Fruit fly (Drosophila melanogaster): ENCODE data around the gene slmb.
A peak's percentile ranks its signal among the peaks of the same experiment; 100 is the strongest.

The slmb gene

dm6 chr3R:21152856-21153278 is 25.6 kb upstream of the slmb start:
- TF ChIP-seq CG32264 (GFP tag; optimal IDR thresholded peaks at IDR 0.05) (no peak), Rel (GFP tag; optimal IDR thresholded peaks at IDR 0.05) (peak; percentile 78), Rel (tag; optimal IDR thresholded peaks at IDR 0.05) (peak; percentile 47), h (GFP tag; optimal IDR thresholded peaks at IDR 0.05) (no peak), woc (GFP tag; optimal IDR thresholded peaks at IDR 0.05) (peak; percentile 33), foxo (GFP tag; optimal IDR thresholded peaks at IDR 0.05) (no peak), sage (GFP tag; optimal IDR thresholded peaks at IDR 0.05) (peak; percentile 60), tai (GFP tag; optimal IDR thresholded peaks at IDR 0.05) (no peak), Sp1 (GFP tag; optimal IDR thresholded peaks at IDR 0.05) (peak; percentile 86), Mio (GFP tag; optimal IDR thresholded peaks at IDR 0.05) (no peak), psq (GFP tag; optimal IDR thresholded peaks at IDR 0.05) (peak; percentile 3), CrebA (GFP tag; optimal IDR thresholded peaks at IDR 0.05; ENCODE audit: borderline replicate concordance) (peak; percentile 89), Myc (optimal IDR thresholded peaks at IDR 0.05) (no peak), ey (GFP tag; optimal IDR thresholded peaks at IDR 0.05) (no peak), pan (optimal IDR thresholded peaks at IDR 0.05) (no peak), Vsx2 (GFP tag; optimal IDR thresholded peaks at IDR 0.05; ENCODE audit: partially characterized antibody) (peak; percentile 57), dl (GFP tag; optimal IDR thresholded peaks at IDR 0.05; ENCODE audit: insufficient read depth in 1 of 2, partially characterized antibody in 2 of 2) (peak; percentile 80 to 84), Dif (GFP tag; optimal IDR thresholded peaks at IDR 0.05; ENCODE audit: partially characterized antibody) (peak; percentile 78), br (GFP tag; optimal IDR thresholded peaks at IDR 0.05) (peak; percentile 34), dsf (GFP tag; optimal IDR thresholded peaks at IDR 0.05; ENCODE audit: borderline replicate concordance) (no peak), brk (GFP tag; optimal IDR thresholded peaks at IDR 0.05) (peak; percentile 65), Jra (GFP tag; optimal IDR thresholded peaks at IDR 0.05) (no peak), dmrt93B (GFP tag; optimal IDR thresholded peaks at IDR 0.05) (no peak), jim (GFP tag; optimal IDR thresholded peaks at IDR 0.05) (no peak), GATAd (GFP tag; optimal IDR thresholded peaks at IDR 0.05) (no peak), OdsH (GFP tag; optimal IDR thresholded peaks at IDR 0.05) (no peak), fru (GFP tag; optimal IDR thresholded peaks at IDR 0.05) (no peak), Hr83 (GFP tag; optimal IDR thresholded peaks at IDR 0.05; ENCODE audit: poor library complexity, severe bottlenecking) (no peak), Hr78 (GFP tag; optimal IDR thresholded peaks at IDR 0.05) (no peak), Dfd (GFP tag; optimal IDR thresholded peaks at IDR 0.05) (no peak), CG9705 (GFP tag; optimal IDR thresholded peaks at IDR 0.05) (no peak), sv (GFP tag; optimal IDR thresholded peaks at IDR 0.05) (no peak), Hnf4 (GFP tag; optimal IDR thresholded peaks at IDR 0.05) (no peak)

DNA sequence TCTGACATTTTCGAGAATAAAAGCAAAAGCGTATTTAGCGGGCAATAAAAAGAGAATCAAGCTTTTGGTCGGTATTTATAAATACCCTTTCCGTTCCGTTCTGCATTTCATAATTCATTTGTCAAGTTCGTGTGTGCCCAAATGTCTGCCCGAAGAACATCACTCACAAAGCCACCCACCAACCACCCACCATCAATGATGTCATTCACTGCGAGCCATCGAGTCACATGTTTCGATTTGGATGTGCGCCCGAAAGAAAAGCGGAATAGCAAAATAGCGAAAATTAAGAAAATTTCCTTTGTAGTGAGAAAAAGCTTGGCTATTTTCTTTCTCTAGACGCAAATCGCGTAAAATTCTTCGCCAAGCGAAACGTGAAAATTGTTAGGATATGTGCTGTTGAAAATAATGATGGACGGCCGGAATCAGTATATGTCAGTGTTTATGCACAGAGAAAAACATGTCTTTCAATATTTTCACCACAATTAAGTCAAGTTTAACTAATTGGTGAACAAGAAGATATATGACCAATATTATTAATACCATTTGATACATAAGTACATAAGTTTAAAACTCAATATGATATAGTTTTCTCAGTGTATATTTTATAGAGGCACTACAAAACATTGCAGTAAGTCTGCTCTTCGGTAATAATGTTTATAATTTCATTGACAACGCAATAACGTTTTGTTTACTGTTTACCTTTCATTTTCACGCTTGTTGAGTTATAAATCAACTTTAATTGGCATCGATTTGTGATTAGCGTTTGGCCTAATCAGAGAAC is 24.0 kb upstream of the slmb start:
- no peak for TF ChIP-seq CrebA (GFP tag; optimal IDR thresholded peaks at IDR 0.05; ENCODE audit: borderline replicate concordance)
- no peak for TF ChIP-seq Dif (GFP tag; optimal IDR thresholded peaks at IDR 0.05; ENCODE audit: partially characterized antibody)
- TF ChIP-seq tai (GFP tag; optimal IDR thresholded peaks at IDR 0.05): no peak
- peak; percentile 39 for TF ChIP-seq psq (GFP tag; optimal IDR thresholded peaks at IDR 0.05)
- no peak for TF ChIP-seq Hr83 (GFP tag; optimal IDR thresholded peaks at IDR 0.05; ENCODE audit: poor library complexity, severe bottlenecking)
- TF ChIP-seq jim (GFP tag; optimal IDR thresholded peaks at IDR 0.05): no peak
- peak; percentile 68 for TF ChIP-seq rgr (GFP tag; optimal IDR thresholded peaks at IDR 0.05)
- TF ChIP-seq foxo (GFP tag; optimal IDR thresholded peaks at IDR 0.05): peak in 1 of 2 experiments; percentile 29
- TF ChIP-seq woc (GFP tag; optimal IDR thresholded peaks at IDR 0.05): no peak
- TF ChIP-seq sv (GFP tag; optimal IDR thresholded peaks at IDR 0.05): no peak
- peak; percentile 44 for TF ChIP-seq Hnf4 (GFP tag; optimal IDR thresholded peaks at IDR 0.05)
- no peak for TF ChIP-seq Abd-B (GFP tag; optimal IDR thresholded peaks at IDR 0.05)
- TF ChIP-seq CG9705 (GFP tag; optimal IDR thresholded peaks at IDR 0.05): no peak
- TF ChIP-seq ey (GFP tag; optimal IDR thresholded peaks at IDR 0.05): peak; percentile 41
- TF ChIP-seq h (GFP tag; optimal IDR thresholded peaks at IDR 0.05): peak; percentile 66
- no peak for TF ChIP-seq sage (GFP tag; optimal IDR thresholded peaks at IDR 0.05)
- no peak for TF ChIP-seq Hr78 (GFP tag; optimal IDR thresholded peaks at IDR 0.05)
- TF ChIP-seq HLH106 (tag; optimal IDR thresholded peaks at IDR 0.05): peak; percentile 53
- no peak for TF ChIP-seq Dfd (GFP tag; optimal IDR thresholded peaks at IDR 0.05)
- no peak for TF ChIP-seq dl (GFP tag; optimal IDR thresholded peaks at IDR 0.05; ENCODE audit: insufficient read depth in 1 of 2, partially characterized antibody in 2 of 2)
- no peak for TF ChIP-seq lola (GFP tag; optimal IDR thresholded peaks at IDR 0.05)
- TF ChIP-seq OdsH (GFP tag; optimal IDR thresholded peaks at IDR 0.05): peak; percentile 55
- no peak for TF ChIP-seq N (GFP tag; optimal IDR thresholded peaks at IDR 0.05)
- no peak for TF ChIP-seq GATAd (GFP tag; optimal IDR thresholded peaks at IDR 0.05)
- TF ChIP-seq Jra (GFP tag; optimal IDR thresholded peaks at IDR 0.05): peak; percentile 3
- TF ChIP-seq Sp1 (GFP tag; optimal IDR thresholded peaks at IDR 0.05): peak; percentile 61
- no peak for TF ChIP-seq pan (optimal IDR thresholded peaks at IDR 0.05)
- TF ChIP-seq Rel (GFP tag; optimal IDR thresholded peaks at IDR 0.05): no peak
- no peak for TF ChIP-seq Rel (tag; optimal IDR thresholded peaks at IDR 0.05)
- TF ChIP-seq Myc (optimal IDR thresholded peaks at IDR 0.05): no peak
- TF ChIP-seq CG32264 (GFP tag; optimal IDR thresholded peaks at IDR 0.05): no peak
- no peak for TF ChIP-seq brk (GFP tag; optimal IDR thresholded peaks at IDR 0.05)
- TF ChIP-seq br (GFP tag; optimal IDR thresholded peaks at IDR 0.05): peak; percentile 44
- peak; percentile 19 for TF ChIP-seq fru (GFP tag; optimal IDR thresholded peaks at IDR 0.05)
- TF ChIP-seq dmrt93B (GFP tag; optimal IDR thresholded peaks at IDR 0.05): no peak
- no peak for TF ChIP-seq Mio (GFP tag; optimal IDR thresholded peaks at IDR 0.05)
- TF ChIP-seq Vsx2 (GFP tag; optimal IDR thresholded peaks at IDR 0.05; ENCODE audit: partially characterized antibody): no peak
- TF ChIP-seq dsf (GFP tag; optimal IDR thresholded peaks at IDR 0.05; ENCODE audit: borderline replicate concordance): no peak
- TF ChIP-seq usp (GFP tag; optimal IDR thresholded peaks at IDR 0.05): no peak
